Worm (Caenorhabditis elegans): ENCODE results near the gene rec-8.

Gene rec-8

DNA sequence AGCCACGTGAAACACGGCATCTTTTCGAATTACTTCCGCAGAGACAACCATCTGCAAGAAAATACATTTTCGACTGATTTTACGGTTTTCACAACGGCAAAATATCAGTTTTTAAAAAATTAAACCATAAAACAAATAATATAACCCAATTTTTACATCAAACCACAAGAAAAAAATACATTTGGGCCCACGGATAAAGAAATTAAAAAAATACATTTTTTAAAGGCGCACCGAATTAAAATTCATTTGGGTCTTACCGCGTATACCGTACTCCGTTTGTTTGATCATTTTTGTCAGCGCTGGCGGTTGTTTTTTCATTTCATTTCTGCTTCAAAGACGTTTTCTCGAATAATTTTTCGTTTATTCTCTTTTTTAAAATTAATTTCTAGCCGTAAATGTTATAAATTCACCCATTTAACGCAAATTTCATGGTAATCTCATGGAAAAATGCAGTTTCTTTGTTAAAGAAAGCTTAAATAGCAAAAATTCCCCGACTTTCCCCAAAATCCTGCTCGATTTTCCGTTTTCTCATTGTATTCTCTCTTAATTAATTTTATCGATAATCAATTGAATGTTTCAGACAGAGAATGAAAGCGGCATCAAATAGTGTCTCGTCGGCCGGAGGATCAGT is at the start of gene rec-8, which contains the start of gene mex-5:
Gene rec-8, minus strand, starts transcription at position 51 of the 631 bp plus-strand sequence.
Gene mex-5, plus strand, starts transcription at position 581 of the 631 bp plus-strand sequence.
- TF ChIP-seq him-1 (tag; optimal IDR thresholded peaks at IDR 0.05) (no peak), W03F9.2 (tag; optimal IDR thresholded peaks at IDR 0.05) (peak; percentile 27), dao-5 (tag; optimal IDR thresholded peaks at IDR 0.05) (no peak)

DNA sequence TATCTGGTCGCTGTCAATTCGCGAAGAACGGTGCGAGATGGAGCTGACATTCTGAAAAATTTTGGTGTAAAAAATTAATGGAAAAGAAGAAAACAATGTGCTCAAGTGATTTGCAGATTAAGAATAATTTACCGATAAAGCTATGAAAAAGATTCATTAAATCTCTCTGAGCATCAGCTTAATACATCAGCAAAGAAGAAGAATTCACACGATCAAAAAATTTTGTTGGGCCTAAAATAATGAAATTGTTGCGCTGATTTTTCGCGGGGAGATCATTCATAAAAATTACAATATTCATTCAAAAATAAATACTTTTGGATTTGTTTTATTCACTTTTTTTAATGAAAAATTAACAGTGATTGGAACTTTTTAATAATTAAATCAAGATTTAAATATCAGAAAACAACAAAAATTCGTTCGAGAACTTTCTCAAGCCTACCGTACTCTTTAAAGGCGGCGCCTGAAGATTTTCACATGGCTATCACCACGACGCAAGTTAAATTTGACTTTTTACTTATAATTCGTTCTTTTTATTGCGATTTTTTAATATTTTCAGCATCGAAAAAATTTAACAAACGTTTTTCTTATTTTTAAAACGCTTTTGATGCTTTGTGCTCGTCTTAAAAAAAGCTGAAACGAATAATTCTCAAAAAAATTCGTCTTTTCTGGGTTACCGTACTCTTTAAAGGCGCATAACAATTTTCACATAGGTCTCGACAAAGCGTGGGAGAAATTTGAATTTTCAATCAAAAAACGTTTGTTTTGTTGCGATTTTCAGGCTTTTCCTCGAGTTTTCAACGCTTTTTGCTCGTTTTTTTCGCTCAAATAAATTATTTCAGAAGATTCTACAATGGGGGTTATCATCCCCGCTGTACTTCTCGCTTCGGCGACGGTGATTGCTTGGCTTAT is 47.7 kb upstream of the rec-8 start, which contains the start of the genes memi-2 and cyp-31A5:
Gene memi-2, minus strand, starts transcription at position 51 of the 909 bp plus-strand sequence.
Gene cyp-31A5, plus strand, starts transcription at position 834 of the 909 bp plus-strand sequence.
- no peak for TF ChIP-seq him-1 (tag; optimal IDR thresholded peaks at IDR 0.05)
- TF ChIP-seq W03F9.2 (tag; optimal IDR thresholded peaks at IDR 0.05), result no peak
- no peak for TF ChIP-seq dao-5 (tag; optimal IDR thresholded peaks at IDR 0.05)

DNA sequence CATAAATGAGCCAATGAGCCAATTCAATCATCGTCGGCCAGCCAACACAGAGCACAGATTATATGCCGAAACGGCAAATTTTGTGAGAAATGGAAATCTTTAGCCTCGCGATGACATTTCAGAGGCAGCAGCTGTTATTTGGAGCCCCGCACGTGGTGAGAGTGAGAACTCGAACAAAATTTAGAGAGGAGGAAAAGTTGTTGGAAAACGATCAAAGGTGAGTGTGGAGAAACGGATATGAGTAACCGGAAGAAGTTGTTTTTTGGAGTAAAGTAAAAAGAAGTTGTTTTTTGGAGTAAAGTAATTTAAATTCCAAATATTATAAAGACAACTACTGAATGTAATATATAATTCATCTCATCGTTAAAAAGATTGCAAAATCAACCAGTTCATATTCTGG is 45.7 kb upstream of the rec-8 start, which contains the start of gene Y62E10A.13:
Gene Y62E10A.13, minus strand, starts transcription at position 326 of the 400 bp plus-strand sequence.
- TF ChIP-seq dao-5 (tag; optimal IDR thresholded peaks at IDR 0.05) (no peak), W03F9.2 (tag; optimal IDR thresholded peaks at IDR 0.05) (no peak), him-1 (tag; optimal IDR thresholded peaks at IDR 0.05) (no peak)

DNA sequence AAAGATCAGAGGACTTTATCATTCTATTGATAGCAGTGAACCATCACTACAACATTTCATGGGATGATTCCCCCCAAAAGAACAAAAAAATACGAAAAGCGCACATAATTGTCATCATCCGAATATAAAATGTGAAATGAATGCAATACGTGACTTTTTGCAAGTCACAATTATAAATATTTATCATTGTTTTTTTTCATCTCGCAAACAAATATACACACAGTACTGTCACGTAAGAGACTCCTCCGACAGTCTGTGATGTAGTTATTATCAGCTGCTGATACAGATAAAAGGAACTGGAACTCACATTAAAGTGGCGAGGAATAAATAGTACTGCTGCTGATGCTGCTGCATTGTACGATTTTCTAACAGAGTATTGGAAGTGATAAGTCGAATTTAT is 43.4 kb upstream of the rec-8 start:
- TF ChIP-seq dao-5 (tag; optimal IDR thresholded peaks at IDR 0.05), result no peak
- no peak for TF ChIP-seq him-1 (tag; optimal IDR thresholded peaks at IDR 0.05)
- no peak for TF ChIP-seq W03F9.2 (tag; optimal IDR thresholded peaks at IDR 0.05)

DNA sequence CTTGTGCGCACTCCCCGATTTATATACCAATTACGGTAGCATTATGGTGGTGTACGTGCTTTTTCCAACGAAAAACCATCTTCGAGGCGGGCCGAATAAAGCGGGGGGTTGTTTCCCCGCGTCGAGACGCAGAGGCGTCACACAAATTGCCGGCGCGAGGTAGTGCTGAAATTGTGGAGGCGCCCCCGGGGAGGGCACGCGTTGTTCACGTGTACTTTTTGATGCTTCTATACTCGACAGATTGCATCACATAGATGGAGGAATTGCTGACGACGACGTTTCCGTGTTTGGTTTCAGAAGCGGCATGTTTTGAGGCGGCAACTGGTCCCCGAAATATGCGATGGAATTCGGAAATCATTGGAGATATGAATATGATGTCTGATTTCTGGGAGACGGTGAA is 42.3 kb upstream of the rec-8 start:
- TF ChIP-seq dao-5 (tag; optimal IDR thresholded peaks at IDR 0.05) (no peak), W03F9.2 (tag; optimal IDR thresholded peaks at IDR 0.05) (no peak), him-1 (tag; optimal IDR thresholded peaks at IDR 0.05) (peak; percentile 67)

DNA sequence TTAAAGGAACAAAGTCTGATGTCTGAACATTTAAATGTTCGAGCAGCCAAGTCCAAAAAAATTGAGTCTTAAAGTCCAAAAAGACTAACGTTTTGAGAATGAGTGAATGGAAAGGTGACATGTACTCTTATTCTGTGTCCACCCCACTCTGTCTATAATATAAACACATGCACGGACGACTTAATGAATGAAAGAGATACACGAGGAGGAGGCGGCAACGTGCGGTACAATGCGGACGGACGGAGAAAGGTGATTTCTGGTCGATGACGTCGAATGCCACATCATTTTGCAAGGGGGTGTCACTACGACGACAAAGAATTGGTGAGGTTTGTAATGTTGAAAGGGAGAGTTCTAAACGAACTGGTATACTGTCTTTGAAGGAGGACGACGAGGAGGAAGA is 41.7 kb upstream of the rec-8 start:
- no peak for TF ChIP-seq W03F9.2 (tag; optimal IDR thresholded peaks at IDR 0.05)
- TF ChIP-seq dao-5 (tag; optimal IDR thresholded peaks at IDR 0.05), result no peak
- no peak for TF ChIP-seq him-1 (tag; optimal IDR thresholded peaks at IDR 0.05)

DNA sequence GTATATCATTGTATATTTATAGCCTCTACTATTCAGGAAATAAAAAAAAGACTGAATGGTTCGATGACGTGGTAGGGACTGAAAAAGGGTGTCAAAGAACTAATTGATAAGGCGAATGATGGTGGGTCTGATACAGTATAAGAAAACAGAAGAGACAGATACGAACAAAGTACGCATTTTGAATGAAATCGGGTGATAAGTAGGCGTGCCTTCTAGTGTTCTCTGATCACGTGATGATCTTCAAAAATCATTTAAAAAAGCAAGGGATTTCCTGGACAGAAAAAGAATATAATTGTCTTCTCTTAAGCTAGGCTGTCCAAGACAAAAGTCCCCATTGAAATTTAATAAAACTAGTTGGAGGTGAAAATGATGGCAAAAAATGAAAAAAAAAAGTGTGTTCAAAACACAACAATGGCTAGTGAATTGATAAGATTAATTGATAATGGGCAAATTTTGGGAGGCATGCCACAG is 40.3 kb upstream of the rec-8 start:
- TF ChIP-seq dao-5 (tag; optimal IDR thresholded peaks at IDR 0.05) (no peak), W03F9.2 (tag; optimal IDR thresholded peaks at IDR 0.05) (peak; percentile 21)

DNA sequence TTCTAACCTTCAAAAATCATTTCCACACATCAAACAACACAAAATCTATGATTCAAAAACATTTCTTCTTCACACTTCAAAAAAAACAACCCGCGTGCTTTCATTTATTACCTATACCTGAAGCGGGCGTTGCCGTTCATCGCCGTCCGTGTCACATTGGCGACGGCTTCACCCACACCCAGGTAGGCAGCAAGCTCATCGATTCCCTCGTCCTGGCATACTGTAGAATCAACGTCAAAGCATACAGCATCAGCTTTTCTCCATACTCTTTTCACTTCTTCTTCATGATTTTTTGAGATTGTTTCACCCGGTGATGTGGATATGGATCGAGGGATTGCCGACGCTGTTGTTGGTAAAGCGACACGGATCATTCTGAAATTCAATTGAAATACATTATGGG is 39.2 kb upstream of the rec-8 start:
- TF ChIP-seq him-1 (tag; optimal IDR thresholded peaks at IDR 0.05), result no peak
- TF ChIP-seq dao-5 (tag; optimal IDR thresholded peaks at IDR 0.05), result no peak
- TF ChIP-seq W03F9.2 (tag; optimal IDR thresholded peaks at IDR 0.05), result no peak

DNA sequence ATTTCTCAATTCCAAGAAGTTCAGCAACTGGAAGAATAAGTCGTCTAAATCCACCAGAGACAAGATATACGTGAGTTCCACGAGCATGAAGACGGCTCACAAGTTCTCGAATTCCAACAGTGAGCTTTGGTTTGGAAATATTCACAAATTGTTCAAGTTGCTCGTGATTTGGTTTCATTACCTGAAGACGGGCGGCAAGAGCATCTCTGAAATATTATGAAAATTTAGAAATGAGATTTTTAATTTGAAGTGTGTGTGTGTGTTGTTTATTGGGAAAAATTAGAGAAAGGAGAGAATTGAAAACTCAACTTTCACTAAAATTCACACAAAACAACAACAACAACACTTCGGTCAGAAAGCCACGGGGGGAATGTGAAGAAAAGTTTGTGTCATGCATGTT is 37.8 kb upstream of the rec-8 start:
- no peak for TF ChIP-seq dao-5 (tag; optimal IDR thresholded peaks at IDR 0.05)
- TF ChIP-seq him-1 (tag; optimal IDR thresholded peaks at IDR 0.05), result no peak

DNA sequence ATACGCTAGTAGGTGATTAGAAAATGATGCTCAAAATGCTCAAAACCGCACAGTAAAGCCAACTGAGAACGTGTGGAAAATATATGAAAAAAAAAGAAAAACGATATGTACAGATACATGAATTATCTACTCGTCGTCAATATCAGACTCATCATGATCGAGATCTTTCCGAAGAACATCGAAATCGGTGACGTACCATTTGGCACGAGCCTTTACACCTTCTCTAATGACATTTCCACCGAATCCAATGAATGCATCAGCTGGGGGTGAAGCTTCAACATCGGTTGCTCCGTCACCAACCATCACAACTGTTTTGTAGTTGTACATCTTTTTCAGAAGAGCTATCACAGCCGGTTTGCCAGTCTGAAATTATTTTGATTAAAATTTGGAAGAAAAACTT is 36.2 kb upstream of the rec-8 start:
- TF ChIP-seq W03F9.2 (tag; optimal IDR thresholded peaks at IDR 0.05) (no peak), dao-5 (tag; optimal IDR thresholded peaks at IDR 0.05) (no peak), him-1 (tag; optimal IDR thresholded peaks at IDR 0.05) (no peak)

DNA sequence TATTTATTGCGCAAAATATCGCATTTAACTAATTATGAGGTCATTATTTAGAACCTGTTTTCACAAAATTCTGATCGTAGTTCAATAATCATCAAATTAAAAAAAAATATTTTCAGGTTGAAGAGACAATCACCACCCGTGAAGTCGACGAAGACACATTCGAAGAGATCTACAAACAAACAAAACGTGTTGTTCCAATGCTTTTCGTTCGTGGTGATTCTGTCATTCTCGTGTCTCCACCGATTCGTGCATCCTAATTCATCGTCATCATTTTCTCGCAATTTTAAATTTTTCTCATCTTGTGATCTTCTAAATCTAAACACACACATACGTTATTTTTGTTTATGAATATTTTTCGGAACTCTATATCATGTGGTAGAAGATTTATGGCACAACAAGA is 35.8 kb upstream of the rec-8 start:
- TF ChIP-seq dao-5 (tag; optimal IDR thresholded peaks at IDR 0.05), result no peak
- TF ChIP-seq him-1 (tag; optimal IDR thresholded peaks at IDR 0.05), result peak; percentile 42

DNA sequence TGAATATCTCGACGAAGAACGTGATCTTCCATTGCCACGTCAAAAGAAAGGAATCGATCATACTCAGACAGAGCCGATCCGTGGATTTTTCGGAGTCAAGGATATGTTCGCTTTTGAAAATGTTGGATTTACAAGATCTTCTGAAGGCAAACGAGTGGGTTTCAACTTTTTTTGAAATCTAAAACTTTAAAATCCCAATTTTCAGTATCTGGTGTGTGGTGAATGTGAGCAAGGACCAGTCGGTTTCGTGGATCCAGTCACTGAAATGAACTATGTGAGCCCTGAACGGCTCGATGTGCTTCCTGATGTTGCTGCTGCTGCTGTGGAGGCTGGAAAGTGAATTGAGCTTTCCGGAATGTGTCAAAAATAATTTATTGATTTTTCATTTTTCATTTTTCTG is 33.9 kb upstream of the rec-8 start, which contains the start of gene lsm-3:
Gene lsm-3, plus strand, starts transcription at position 301 of the 400 bp plus-strand sequence.
- TF ChIP-seq him-1 (tag; optimal IDR thresholded peaks at IDR 0.05) (no peak), W03F9.2 (tag; optimal IDR thresholded peaks at IDR 0.05) (no peak), dao-5 (tag; optimal IDR thresholded peaks at IDR 0.05) (no peak)

DNA sequence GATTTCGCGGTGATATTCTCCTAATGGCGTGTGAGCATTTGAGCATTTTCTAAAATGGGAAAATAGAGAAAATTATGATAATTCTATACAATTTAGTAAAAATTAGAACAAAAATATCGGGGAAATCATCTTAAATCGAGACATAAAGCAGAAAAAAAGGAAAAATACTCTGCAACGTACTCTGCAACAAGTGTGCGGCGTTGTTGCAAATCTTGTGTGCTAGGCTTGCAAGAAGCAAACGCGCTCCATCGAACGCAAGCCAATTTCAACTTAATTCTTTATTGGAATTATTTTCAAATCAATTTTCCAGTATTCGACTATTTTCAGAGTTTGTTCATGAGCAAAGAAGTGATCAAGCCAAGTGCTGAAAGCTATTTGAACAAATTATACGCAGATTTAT is 33.0 kb upstream of the rec-8 start, which contains the start of the genes Y62E10A.20, Y62E10A.23 and mdt-9:
Gene Y62E10A.20, minus strand, starts transcription at position 49 of the 400 bp plus-strand sequence.
Gene Y62E10A.23, plus strand, starts transcription at position 282 of the 400 bp plus-strand sequence.
Gene mdt-9, plus strand, starts transcription at position 338 of the 400 bp plus-strand sequence.
- peak; percentile 85 for TF ChIP-seq W03F9.2 (tag; optimal IDR thresholded peaks at IDR 0.05)
- TF ChIP-seq dao-5 (tag; optimal IDR thresholded peaks at IDR 0.05), result no peak
- TF ChIP-seq him-1 (tag; optimal IDR thresholded peaks at IDR 0.05), result peak; percentile 22

Data from whole organism, L4/young adult.